Fruit fly (Drosophila melanogaster) whole organism, adult: Measurements from ENCODE around the gene CG10324.

Source experiments
- CG14711 ChIP-seq: fragments of 200-800 bp; sonication (Bioruptor generic); optimal IDR thresholded peaks from 2 replicates; lab custom pipeline; 2018; ENCODE audit warnings: missing biosample characterization, mild to moderate bottlenecking, missing genetic modification characterization, moderate library complexity
- CG1620 ChIP-seq: fragments of 200-800 bp; sonication (Bioruptor generic); optimal IDR thresholded peaks from 2 replicates; lab custom pipeline; 2016; ENCODE audit warnings: missing biosample characterization, missing genetic modification characterization
- CG33017 ChIP-seq: fragments of 200-800 bp; sonication (Bioruptor generic); optimal IDR thresholded peaks from 2 replicates; lab custom pipeline; 2018; ENCODE audit warnings: missing biosample characterization, mild to moderate bottlenecking, missing genetic modification characterization, moderate library complexity
- CG7045 ChIP-seq: fragments of 200-800 bp; sonication (Bioruptor generic); optimal IDR thresholded peaks from 2 replicates; lab custom pipeline; 2017; ENCODE audit warnings: missing biosample characterization, mild to moderate bottlenecking, missing genetic modification characterization
- CG7101 ChIP-seq: fragments of 200-800 bp; sonication (Bioruptor generic); optimal IDR thresholded peaks from 2 replicates; lab custom pipeline; 2018; ENCODE audit warnings: missing biosample characterization, mild to moderate bottlenecking, missing genetic modification characterization, moderate library complexity
- Clk ChIP-seq: fragments of 200-800 bp; sonication (Bioruptor generic); optimal IDR thresholded peaks from 2 replicates; lab custom pipeline; 2017; ENCODE audit warnings: missing biosample characterization, missing genetic modification characterization
- bab1 ChIP-seq: fragments of 200-800 bp; sonication (Bioruptor generic); optimal IDR thresholded peaks from 3 replicates; lab custom pipeline; 2019; ENCODE audit warnings: missing biosample characterization, mild to moderate bottlenecking, missing genetic modification characterization, moderate library complexity
- cnc ChIP-seq, 2 experiments: fragments of >200 bp; optimal IDR thresholded peaks; 2 replicates each; lab custom pipeline; 2017
- pad ChIP-seq: fragments of 200-800 bp; sonication (Bioruptor generic); optimal IDR thresholded peaks from 3 replicates; lab custom pipeline; 2017; ENCODE audit warnings: missing biosample characterization, missing genetic modification characterization, mild to moderate bottlenecking, moderate library complexity, missing genetic modification reagents
- tj ChIP-seq: fragments of 200-800 bp; sonication (Bioruptor generic); optimal IDR thresholded peaks from 3 replicates; lab custom pipeline; 2017; ENCODE audit warnings: missing biosample characterization, mild to moderate bottlenecking, missing genetic modification characterization, moderate library complexity

- no peak for TF ChIP-seq CG14711
- TF ChIP-seq CG1620 (GFP tag; lab: Kevin White, UChicago): no peak
- TF ChIP-seq tj (GFP tag; lab: Kevin White, UChicago): no peak
- no peak for TF ChIP-seq CG7045 (GFP tag; lab: Kevin White, UChicago)
- TF ChIP-seq pad (GFP tag; lab: Kevin White, UChicago): no peak
- TF ChIP-seq Clk: no peak
- TF ChIP-seq CG7101 (tag; lab: Kevin White, UChicago): no peak
- no peak for TF ChIP-seq CG33017 (tag; lab: Kevin White, UChicago)
- TF ChIP-seq bab1 (GFP tag; lab: Kevin White, UChicago): no peak
- TF ChIP-seq cnc (optimal IDR thresholded peaks at IDR 0.05; lab: Kevin White, UChicago): no peak
Observed at dm6 chr3R:16604715-16605114, 42.1 kb downstream of the CG10324 start, which contains the start of gene CG10345.
